Worm (Caenorhabditis elegans): ENCODE data around the gene F39G3.4.

Gene F39G3.4

ce11 chrV:4686680-4687470, 37.7 kb upstream of the F39G3.4 start, which contains the start of gene taf-10 (continued):
- TF ChIP-seq pag-3 (tag; optimal IDR thresholded peaks at IDR 0.05; ENCODE audit: borderline replicate concordance, insufficient read depth) (peak; percentile 7), lir-3 (tag; optimal IDR thresholded peaks at IDR 0.05; ENCODE audit: poor library complexity) (peak; percentile 21), ceh-82 (tag; optimal IDR thresholded peaks at IDR 0.05) (peak in 1 of 3 experiments; percentile 67), sox-4 (tag; optimal IDR thresholded peaks at IDR 0.05) (no peak), jun-1 (tag; optimal IDR thresholded peaks at IDR 0.05) (no peak), ets-5 (GFP tag; IDR thresholded peaks at IDR 0.05) (no peak), xbp-1 (tag; optimal IDR thresholded peaks at IDR 0.05) (peak; percentile 44), lin-15B (tag; optimal IDR thresholded peaks at IDR 0.05) (peak; percentile 9), elt-2 (tag; optimal IDR thresholded peaks at IDR 0.05) (peak; percentile 16), nhr-12 (tag; optimal IDR thresholded peaks at IDR 0.05) (no peak), ceh-88 (GFP tag; IDR thresholded peaks at IDR 0.05) (no peak), ama-1 (optimal IDR thresholded peaks at IDR 0.05) (no peak), C04F5.9 (tag; optimal IDR thresholded peaks at IDR 0.05) (no peak), mef-2 (tag; optimal IDR thresholded peaks at IDR 0.05) (no peak), nhr-20 (tag; optimal IDR thresholded peaks at IDR 0.05) (peak; percentile 62), rnt-1 (tag; optimal IDR thresholded peaks at IDR 0.05) (peak; percentile 75), nhr-84 (tag; optimal IDR thresholded peaks at IDR 0.05) (no peak), zag-1 (tag; optimal IDR thresholded peaks at IDR 0.05) (no peak), ceh-90 (tag; optimal IDR thresholded peaks at IDR 0.05) (no peak), grh-1 (GFP tag; IDR thresholded peaks at IDR 0.05) (peak; percentile 51), efl-3 (GFP tag; optimal IDR thresholded peaks at IDR 0.05) (no peak), tbx-2 (tag; optimal IDR thresholded peaks at IDR 0.05) (peak; percentile 53), snpc-4 (tag; optimal IDR thresholded peaks at IDR 0.05) (peak; percentile 40), nhr-237 (tag; optimal IDR thresholded peaks at IDR 0.05) (no peak), skn-1 (tag; optimal IDR thresholded peaks at IDR 0.05) (peak; percentile 72), fkh-8 (tag; optimal IDR thresholded peaks at IDR 0.05) (peak; percentile 28), swsn-7 (tag; optimal IDR thresholded peaks at IDR 0.05) (peak; percentile 61), irx-1 (tag; optimal IDR thresholded peaks at IDR 0.05) (no peak), nhr-11 (tag; optimal IDR thresholded peaks at IDR 0.05) (no peak), nhr-77 (tag; optimal IDR thresholded peaks at IDR 0.05) (no peak), nhr-85 (tag) (peak; percentile 84), dsc-1 (tag; optimal IDR thresholded peaks at IDR 0.05) (peak; percentile 43), ces-1 (GFP tag; optimal IDR thresholded peaks at IDR 0.05) (no peak), hlh-17 (GFP tag; optimal IDR thresholded peaks at IDR 0.05; ENCODE audit: borderline replicate concordance) (no peak)

ce11 chrV:4687944-4688505, 36.5 kb upstream of the F39G3.4 start, which contains the start of gene K03B4.2:
TSS of gene K03B4.2 (plus strand) at chrV:4687994.
- TF ChIP-seq ama-1 (optimal IDR thresholded peaks at IDR 0.05) = peak; percentile 71
- TF ChIP-seq fkh-4 (tag; optimal IDR thresholded peaks at IDR 0.05; ENCODE audit: borderline replicate concordance) = no peak
- no peak for TF ChIP-seq egl-13 (tag; optimal IDR thresholded peaks at IDR 0.05)
- peak; percentile 3 for TF ChIP-seq elt-2 (tag; optimal IDR thresholded peaks at IDR 0.05)
- TF ChIP-seq efl-1 (optimal IDR thresholded peaks at IDR 0.05) = no peak
- peak in 1 of 2 experiments; percentile 81 for TF ChIP-seq efl-1 (GFP tag; optimal IDR thresholded peaks at IDR 0.05 in 1 of 2)
- TF ChIP-seq nhr-71 (tag; optimal IDR thresholded peaks at IDR 0.05) = peak; percentile 11

ce11 chrV:4689234-4689633, 35.3 kb upstream of the F39G3.4 start, which contains the start of gene K03B4.1:
TSS of gene K03B4.1 (plus strand) at chrV:4689330.
- TF ChIP-seq mdl-1 (tag; optimal IDR thresholded peaks at IDR 0.05) (no peak), unc-130 (tag; optimal IDR thresholded peaks at IDR 0.05) (no peak), ama-1 (optimal IDR thresholded peaks at IDR 0.05) (peak; percentile 38), efl-1 (optimal IDR thresholded peaks at IDR 0.05) (no peak), efl-1 (GFP tag; optimal IDR thresholded peaks at IDR 0.05 in 1 of 2) (peak in 1 of 2 experiments; percentile 43)
